Fruit fly (Drosophila melanogaster) whole organism, prepupa: ENCODE data around the gene CG32192.

Source experiments
- Blimp-1 ChIP-seq: fragments of 200-800 bp; sonication (Bioruptor generic); optimal IDR thresholded peaks from 3 replicates; lab custom pipeline; 2017; ENCODE audit warnings: missing biosample characterization, missing genetic modification characterization, mild to moderate bottlenecking, moderate library complexity, missing genetic modification reagents
- CG10631 ChIP-seq: fragments of 200-800 bp; sonication (Bioruptor generic); optimal IDR thresholded peaks from 2 replicates; lab custom pipeline; 2016; ENCODE audit warnings: missing biosample characterization, missing genetic modification characterization
- CG10669 ChIP-seq: fragments of 200-800 bp; sonication (Bioruptor generic); optimal IDR thresholded peaks from 3 replicates; lab custom pipeline; 2018; ENCODE audit warnings: missing biosample characterization, mild to moderate bottlenecking, missing genetic modification characterization, moderate library complexity
- CG11294 ChIP-seq: fragments of 200-800 bp; sonication (Bioruptor generic); IDR thresholded peaks from 2 replicates; pipeline ENCODE4 v1.3.6; 2022; ENCODE audit warnings: missing biosample characterization, missing genetic modification characterization
- CG11762 ChIP-seq: fragments of 200-800 bp; sonication (Bioruptor generic); optimal IDR thresholded peaks from 3 replicates; lab custom pipeline; 2016; ENCODE audit warnings: missing biosample characterization, missing genetic modification characterization; ENCODE audit not compliant: insufficient read depth
- CG11902 ChIP-seq: fragments of 200-800 bp; sonication (Bioruptor generic); optimal IDR thresholded peaks from 3 replicates; lab custom pipeline; 2016; ENCODE audit warnings: missing biosample characterization, missing genetic modification characterization
- CG15336 ChIP-seq: fragments of 200-800 bp; sonication (Bioruptor generic); IDR thresholded peaks from 2 replicates; pipeline ENCODE4 v1.3.6; 2022; ENCODE audit warnings: missing biosample characterization, missing genetic modification characterization
- CG1621 ChIP-seq: fragments of 200-800 bp; sonication (Bioruptor generic); optimal IDR thresholded peaks from 3 replicates; lab custom pipeline; 2018; ENCODE audit warnings: missing biosample characterization, mild to moderate bottlenecking, missing genetic modification characterization
- CG16779 ChIP-seq: fragments of 200-800 bp; sonication (Bioruptor generic); optimal IDR thresholded peaks from 3 replicates; lab custom pipeline; 2017; ENCODE audit warnings: missing biosample characterization, mild to moderate bottlenecking, missing genetic modification characterization
- CG3032 ChIP-seq: fragments of 200-800 bp; optimal IDR thresholded peaks from 2 replicates; lab custom pipeline; 2019; ENCODE audit warnings: missing biosample characterization, mild to moderate bottlenecking, missing genetic modification characterization, moderate library complexity
- CG31627 ChIP-seq: fragments of 200-800 bp; sonication (Bioruptor generic); optimal IDR thresholded peaks from 3 replicates; lab custom pipeline; 2016; ENCODE audit warnings: missing biosample characterization, missing genetic modification characterization
- CG32006 ChIP-seq: fragments of 200-800 bp; sonication (Bioruptor generic); optimal IDR thresholded peaks from 3 replicates; lab custom pipeline; 2017; ENCODE audit warnings: missing biosample characterization, mild to moderate bottlenecking, missing genetic modification characterization
- CG3919 ChIP-seq: fragments of 200-800 bp; sonication (Bioruptor generic); optimal IDR thresholded peaks from 3 replicates; lab custom pipeline; 2016; ENCODE audit warnings: missing biosample characterization, missing genetic modification characterization
- CG4318 ChIP-seq: fragments of 200-800 bp; sonication (Bioruptor generic); optimal IDR thresholded peaks from 3 replicates; lab custom pipeline; 2017; ENCODE audit warnings: missing biosample characterization, mild to moderate bottlenecking, missing genetic modification characterization
- CG6163 ChIP-seq: fragments of 200-800 bp; sonication (Bioruptor generic); IDR thresholded peaks from 3 replicates; pipeline ENCODE4 v1.3.6; 2022; ENCODE audit warnings: missing biosample characterization, missing genetic modification characterization
- CG6792 ChIP-seq: fragments of 200-800 bp; sonication (Bioruptor generic); optimal IDR thresholded peaks from 3 replicates; lab custom pipeline; 2016; ENCODE audit warnings: missing biosample characterization, missing genetic modification characterization
- CG6854 ChIP-seq: fragments of 200-800 bp; sonication (Bioruptor generic); optimal IDR thresholded peaks from 2 replicates; lab custom pipeline; 2017; ENCODE audit warnings: missing biosample characterization, mild to moderate bottlenecking, missing genetic modification characterization
- CG7368 ChIP-seq: fragments of 200-800 bp; sonication (Bioruptor generic); optimal IDR thresholded peaks from 3 replicates; lab custom pipeline; 2016; ENCODE audit warnings: missing biosample characterization, missing genetic modification characterization
- CG8119 ChIP-seq: fragments of 200-800 bp; sonication (Bioruptor generic); IDR thresholded peaks from 3 replicates; pipeline ENCODE4 v1.3.6; 2022; ENCODE audit warnings: missing biosample characterization, missing genetic modification characterization
- CG8319 ChIP-seq: fragments of 200-800 bp; sonication (Bioruptor generic); optimal IDR thresholded peaks from 3 replicates; lab custom pipeline; 2016; ENCODE audit warnings: missing biosample characterization, missing genetic modification characterization
- CG8632 ChIP-seq: fragments of 200-800 bp; sonication (Bioruptor generic); optimal IDR thresholded peaks from 3 replicates; lab custom pipeline; 2016; ENCODE audit warnings: missing biosample characterization, missing genetic modification characterization
- CG9139 ChIP-seq: fragments of 200-800 bp; sonication (Bioruptor generic); optimal IDR thresholded peaks from 3 replicates; lab custom pipeline; 2017; ENCODE audit warnings: missing biosample characterization, mild to moderate bottlenecking, missing genetic modification characterization
- Eip75B ChIP-seq: fragments of 200-800 bp; sonication (Bioruptor generic); optimal IDR thresholded peaks from 3 replicates; lab custom pipeline; 2016; ENCODE audit warnings: missing biosample characterization, missing genetic modification characterization
- Ets21C ChIP-seq: fragments of 200-800 bp; sonication (Bioruptor generic); optimal IDR thresholded peaks from 3 replicates; lab custom pipeline; 2016; ENCODE audit warnings: missing biosample characterization, missing genetic modification characterization
- Ets96B ChIP-seq: fragments of 200-800 bp; optimal IDR thresholded peaks from 2 replicates; lab custom pipeline; 2019; ENCODE audit warnings: missing biosample characterization, mild to moderate bottlenecking, missing genetic modification characterization, moderate library complexity
- Gug ChIP-seq: fragments of 200-800 bp; sonication (Bioruptor generic); IDR thresholded peaks from 2 replicates; pipeline ENCODE4 v1.3.6; 2022; ENCODE audit warnings: missing biosample characterization, missing genetic modification characterization
- OdsH ChIP-seq: fragments of 200-800 bp; sonication (Bioruptor generic); optimal IDR thresholded peaks from 3 replicates; lab custom pipeline; 2016; ENCODE audit warnings: missing biosample characterization, missing genetic modification characterization
- Sox102F ChIP-seq: fragments of 200-800 bp; sonication (Bioruptor generic); optimal IDR thresholded peaks from 2 replicates; lab custom pipeline; 2016; ENCODE audit warnings: missing biosample characterization, mild to moderate bottlenecking, missing genetic modification characterization
- Sox14 ChIP-seq: fragments of 200-800 bp; sonication (Bioruptor generic); optimal IDR thresholded peaks from 3 replicates; lab custom pipeline; 2016; ENCODE audit warnings: missing biosample characterization, missing genetic modification characterization
- Sox15 ChIP-seq: fragments of 200-800 bp; sonication (Bioruptor generic); optimal IDR thresholded peaks from 3 replicates; lab custom pipeline; 2016; ENCODE audit warnings: missing biosample characterization, missing genetic modification characterization
- achi ChIP-seq: fragments of 200-800 bp; sonication (Bioruptor generic); optimal IDR thresholded peaks from 3 replicates; lab custom pipeline; 2016; ENCODE audit warnings: missing biosample characterization, missing genetic modification characterization
- acj6 ChIP-seq: fragments of 200-800 bp; sonication (Bioruptor generic); optimal IDR thresholded peaks from 3 replicates; lab custom pipeline; 2016; ENCODE audit warnings: missing biosample characterization, missing genetic modification characterization
- dac ChIP-seq: fragments of 200-800 bp; sonication (Bioruptor generic); optimal IDR thresholded peaks from 2 replicates; lab custom pipeline; 2017; ENCODE audit warnings: missing biosample characterization, mild to moderate bottlenecking, missing genetic modification characterization
- eg ChIP-seq: fragments of 200-800 bp; sonication (Bioruptor generic); IDR thresholded peaks from 3 replicates; pipeline ENCODE4 v1.3.6; 2022; ENCODE audit warnings: missing biosample characterization, missing genetic modification characterization
- fd85E ChIP-seq: fragments of 200-800 bp; sonication (Bioruptor generic); optimal IDR thresholded peaks from 3 replicates; lab custom pipeline; 2016; ENCODE audit warnings: missing biosample characterization, missing genetic modification characterization
- fkh ChIP-seq: fragments of 200-800 bp; sonication (Bioruptor generic); optimal IDR thresholded peaks from 3 replicates; lab custom pipeline; 2017; ENCODE audit warnings: missing biosample characterization, mild to moderate bottlenecking, missing genetic modification characterization, moderate library complexity
- lz ChIP-seq: fragments of 200-800 bp; sonication (Bioruptor generic); optimal IDR thresholded peaks from 3 replicates; lab custom pipeline; 2016; ENCODE audit warnings: missing biosample characterization, missing genetic modification characterization
- pdm3 ChIP-seq: fragments of 200-800 bp; sonication (Bioruptor generic); optimal IDR thresholded peaks from 3 replicates; lab custom pipeline; 2016; ENCODE audit warnings: missing biosample characterization, missing genetic modification characterization
- spab ChIP-seq: fragments of 200-800 bp; sonication (Bioruptor generic); optimal IDR thresholded peaks from 2 replicates; lab custom pipeline; 2017; ENCODE audit warnings: missing biosample characterization, mild to moderate bottlenecking, missing genetic modification characterization, missing genetic modification reagents
- ss ChIP-seq, 2 experiments: fragments of 200-800 bp; sonication (Bioruptor generic); optimal IDR thresholded peaks; 2 replicates in 1 of 2; 3 replicates in 1 of 2; lab custom pipeline; 2017 to 2018; ENCODE audit warnings: mild to moderate bottlenecking in 2 of 2, missing biosample characterization in 2 of 2, missing genetic modification characterization in 2 of 2, moderate library complexity in 1 of 2
- svp ChIP-seq: fragments of 200-800 bp; sonication (Bioruptor generic); peaks from one replicate; lab custom pipeline; 2016; ENCODE audit warnings: missing biosample characterization, missing genetic modification characterization
- vri ChIP-seq: fragments of 200-800 bp; sonication (Bioruptor generic); optimal IDR thresholded peaks from 3 replicates; lab custom pipeline; 2016; ENCODE audit warnings: missing biosample characterization, mild to moderate bottlenecking, missing genetic modification characterization

The CG32192 gene

dm6 chr3L:18016105-18016842 lies 23.8 kb upstream of the CG32192 start (continued):
- TF ChIP-seq CG6163 (GFP tag; lab: Robert Waterston, UW) (no peak; the same call in 2 of the 3 replicates), Sox14 (GFP tag; lab: Kevin White, UChicago) (no peak), fkh (GFP tag; lab: Kevin White, UChicago) (peak; percentile 18), CG10631 (no peak), eg (GFP tag; lab: Robert Waterston, UW) (no peak), CG8119 (GFP tag; lab: Robert Waterston, UW) (no peak), spab (no peak), CG15336 (GFP tag; lab: Robert Waterston, UW) (no peak), CG8319 (GFP tag; lab: Kevin White, UChicago) (no peak), svp (peak; percentile 58), fd85E (GFP tag; lab: Kevin White, UChicago) (no peak), CG3032 (tag; lab: Kevin White, UChicago) (no peak), CG3919 (no peak), OdsH (GFP tag; lab: Kevin White, UChicago) (no peak), Ets96B (tag; lab: Kevin White, UChicago) (no peak), pdm3 (GFP tag; lab: Kevin White, UChicago) (no peak), CG11902 (GFP tag; lab: Kevin White, UChicago) (no peak), CG8632 (GFP tag; lab: Kevin White, UChicago) (no peak), vri (GFP tag; lab: Kevin White, UChicago) (peak; percentile 52), CG7368 (GFP tag; lab: Kevin White, UChicago) (no peak), Ets21C (GFP tag; lab: Kevin White, UChicago) (no peak), CG1621 (tag; lab: Kevin White, UChicago) (peak; percentile 11), CG11762 (no peak), Blimp-1 (GFP tag; lab: Kevin White, UChicago) (peak; percentile 62), acj6 (GFP tag; lab: Kevin White, UChicago) (no peak), CG11294 (GFP tag; lab: Robert Waterston, UW) (no peak), CG16779 (tag; lab: Kevin White, UChicago) (no peak), Sox102F (GFP tag; lab: Kevin White, UChicago) (no peak), achi (no peak), CG6854 (GFP tag; lab: Kevin White, UChicago) (no peak), CG4318 (no peak), CG10669 (GFP tag; lab: Kevin White, UChicago) (no peak), CG9139 (peak; percentile 12), lz (GFP tag; lab: Kevin White, UChicago) (no peak)

- no peak for TF ChIP-seq dac (GFP tag; lab: Kevin White, UChicago)
- TF ChIP-seq CG32006 (GFP tag; lab: Kevin White, UChicago): no peak
- no peak for TF ChIP-seq pdm3 (GFP tag; lab: Kevin White, UChicago)
- TF ChIP-seq CG6792 (GFP tag; lab: Kevin White, UChicago): no peak
- no peak for TF ChIP-seq CG4318
- TF ChIP-seq Gug: no peak
- TF ChIP-seq Sox15: no peak
- TF ChIP-seq CG3919: no peak
- no peak for TF ChIP-seq ss (GFP tag; optimal IDR thresholded peaks at IDR 0.05; lab: Kevin White, UChicago)
- no peak for TF ChIP-seq CG15336 (GFP tag; lab: Robert Waterston, UW)
- TF ChIP-seq CG31627: no peak
- no peak for TF ChIP-seq OdsH (GFP tag; lab: Kevin White, UChicago)
- TF ChIP-seq vri (GFP tag; lab: Kevin White, UChicago): no peak
- TF ChIP-seq Eip75B: no peak
- no peak for TF ChIP-seq CG11294 (GFP tag; lab: Robert Waterston, UW)
Measured at dm6 chr3L:18016843-18017292, 23.2 kb upstream of the CG32192 start.
